Fruit fly (Drosophila melanogaster) whole organism, embryonic: ENCODE results near the gene msn.
A peak's percentile ranks its signal among the peaks of the same experiment; 100 is the strongest.

Source experiments
- BEAF-32 ChIP-seq: fragments of 200-800 bp; sonication (Bioruptor generic); optimal IDR thresholded peaks from 3 replicates; lab custom pipeline; 2017; ENCODE audit warnings: missing biosample characterization, missing genetic modification characterization, mild to moderate bottlenecking, moderate library complexity, missing genetic modification reagents
- Blimp-1 ChIP-seq: fragments of 200-800 bp; sonication (Bioruptor generic); optimal IDR thresholded peaks from 3 replicates; lab custom pipeline; 2018; ENCODE audit warnings: missing biosample characterization, missing genetic modification characterization, mild to moderate bottlenecking, moderate library complexity, missing genetic modification reagents
- CG11696 ChIP-seq: fragments of 200-800 bp; sonication (Bioruptor generic); IDR thresholded peaks from 2 replicates; pipeline ENCODE4 v1.3.6; 2022; ENCODE audit warnings: missing biosample characterization, missing genetic modification characterization
- CG12104 ChIP-seq: fragments of 200-800 bp; sonication (Bioruptor generic); optimal IDR thresholded peaks from 3 replicates; lab custom pipeline; 2016; ENCODE audit warnings: missing biosample characterization, missing genetic modification characterization
- CG14441 ChIP-seq: fragments of 200-800 bp; sonication (Bioruptor generic); IDR thresholded peaks from 2 replicates; pipeline ENCODE4 v1.3.6; 2022; ENCODE audit warnings: missing biosample characterization, missing genetic modification characterization
- CG1603 ChIP-seq: fragments of 200-800 bp; sonication (Bioruptor generic); optimal IDR thresholded peaks from 2 replicates; lab custom pipeline; 2019; ENCODE audit warnings: missing biosample characterization, mild to moderate bottlenecking, missing genetic modification characterization, moderate library complexity
- CG1832 ChIP-seq: fragments of 200-800 bp; sonication (Bioruptor generic); optimal IDR thresholded peaks from 2 replicates; lab custom pipeline; 2017; ENCODE audit warnings: missing biosample characterization, mild to moderate bottlenecking, missing genetic modification characterization, inconsistent platforms
- CG2712 ChIP-seq: fragments of 200-800 bp; optimal IDR thresholded peaks from 3 replicates; lab custom pipeline; 2019; ENCODE audit warnings: missing biosample characterization, mild to moderate bottlenecking, missing genetic modification characterization, moderate library complexity
- CG3847 ChIP-seq: fragments of 200-800 bp; sonication (Bioruptor generic); IDR thresholded peaks from 2 replicates; pipeline ENCODE4 v1.3.6; 2022; ENCODE audit warnings: missing biosample characterization, missing genetic modification characterization
- CG42726 ChIP-seq: fragments of 200-800 bp; sonication (Bioruptor generic); IDR thresholded peaks from 2 replicates; pipeline ENCODE4 v1.3.6; 2022; ENCODE audit warnings: missing biosample characterization, missing genetic modification characterization; ENCODE audit not compliant: partially characterized antibody
- CG7928 ChIP-seq: fragments of 200-800 bp; sonication (Bioruptor generic); optimal IDR thresholded peaks from 2 replicates; lab custom pipeline; 2017; ENCODE audit warnings: missing biosample characterization, mild to moderate bottlenecking, missing genetic modification characterization
- CG8281 ChIP-seq: fragments of 200-800 bp; sonication (Bioruptor generic); optimal IDR thresholded peaks from 2 replicates; lab custom pipeline; 2018; ENCODE audit warnings: missing biosample characterization, mild to moderate bottlenecking, missing genetic modification characterization, moderate library complexity
- CG8359 ChIP-seq: fragments of 200-800 bp; sonication (Bioruptor generic); optimal IDR thresholded peaks from 2 replicates; lab custom pipeline; 2017; ENCODE audit warnings: missing biosample characterization, mild to moderate bottlenecking, missing genetic modification characterization, borderline replicate concordance
- CG8924 ChIP-seq: fragments of 200-800 bp; optimal IDR thresholded peaks from 3 replicates; lab custom pipeline; 2019; ENCODE audit warnings: missing biosample characterization, mild to moderate bottlenecking, missing genetic modification characterization, moderate library complexity
- Dip3 ChIP-seq: fragments of 200-800 bp; sonication (Bioruptor generic); optimal IDR thresholded peaks from 3 replicates; lab custom pipeline; 2016; ENCODE audit warnings: missing biosample characterization, missing genetic modification characterization
- Dp ChIP-seq: fragments of 200-800 bp; sonication (Bioruptor generic); optimal IDR thresholded peaks from 2 replicates; lab custom pipeline; 2018; ENCODE audit warnings: missing biosample characterization, mild to moderate bottlenecking, missing genetic modification characterization, moderate library complexity
- Fer1 ChIP-seq: fragments of 200-800 bp; sonication (Bioruptor generic); optimal IDR thresholded peaks from 2 replicates; lab custom pipeline; 2017; ENCODE audit warnings: missing biosample characterization, mild to moderate bottlenecking, missing genetic modification characterization
- Gug ChIP-seq: fragments of 200-800 bp; sonication (Bioruptor generic); IDR thresholded peaks from 4 replicates; pipeline ENCODE4 v1.3.6; 2022; ENCODE audit warnings: missing biosample characterization, missing genetic modification characterization
- HLH4C ChIP-seq: fragments of 200-800 bp; sonication (Bioruptor generic); IDR thresholded peaks from 3 replicates; pipeline ENCODE4 v1.3.6; 2022; ENCODE audit warnings: missing biosample characterization, missing genetic modification characterization; ENCODE audit not compliant: partially characterized antibody
- HLH54F ChIP-seq: fragments of 200-800 bp; sonication (Bioruptor generic); optimal IDR thresholded peaks from 3 replicates; lab custom pipeline; 2016; ENCODE audit warnings: missing biosample characterization, missing genetic modification characterization
- HmgD ChIP-seq: fragments of 200-800 bp; sonication (Bioruptor generic); optimal IDR thresholded peaks from 3 replicates; lab custom pipeline; 2016; ENCODE audit warnings: missing biosample characterization, missing genetic modification characterization
- Hr51 ChIP-seq, 2 experiments: fragments of 200-800 bp; sonication (Bioruptor generic); optimal IDR thresholded peaks; 2 replicates in 1 of 2; 3 replicates in 1 of 2; lab custom pipeline; 2016 to 2018; ENCODE audit warnings: missing biosample characterization in 2 of 2, missing genetic modification characterization in 2 of 2, mild to moderate bottlenecking in 1 of 2, moderate library complexity in 1 of 2
- MBD-R2 ChIP-seq: fragments of 200-800 bp; sonication (Bioruptor generic); IDR thresholded peaks from 2 replicates; pipeline ENCODE4 v1.3.6; 2022; ENCODE audit warnings: missing biosample characterization, missing genetic modification characterization
- MESR4 ChIP-seq: fragments of 200-800 bp; sonication (Bioruptor generic); optimal IDR thresholded peaks from 2 replicates; lab custom pipeline; 2018; ENCODE audit warnings: missing biosample characterization, mild to moderate bottlenecking, missing genetic modification characterization, moderate library complexity
- Mad ChIP-seq: fragments of 200-800 bp; sonication (Bioruptor generic); optimal IDR thresholded peaks from 2 replicates; lab custom pipeline; 2016; ENCODE audit warnings: missing biosample characterization, missing genetic modification characterization
- Sry-β ChIP-seq: fragments of 200-800 bp; sonication (Bioruptor generic); optimal IDR thresholded peaks from 2 replicates; lab custom pipeline; 2018; ENCODE audit warnings: missing biosample characterization, mild to moderate bottlenecking, missing genetic modification characterization, moderate library complexity
- YL-1 ChIP-seq: fragments of 200-800 bp; sonication (Bioruptor generic); optimal IDR thresholded peaks from 3 replicates; lab custom pipeline; 2017; ENCODE audit warnings: missing biosample characterization, mild to moderate bottlenecking, missing genetic modification characterization
- bbx ChIP-seq: fragments of 200-800 bp; sonication (Bioruptor generic); IDR thresholded peaks from 2 replicates; pipeline ENCODE4 v1.3.6; 2022; ENCODE audit warnings: missing biosample characterization, missing genetic modification characterization; ENCODE audit not compliant: partially characterized antibody
- bsh ChIP-seq, 2 experiments: fragments of 200-800 bp; sonication (Bioruptor generic); optimal IDR thresholded peaks; 2 replicates each; lab custom pipeline; 2017 to 2018; ENCODE audit warnings: mild to moderate bottlenecking in 2 of 2, missing biosample characterization in 2 of 2, missing genetic modification characterization in 2 of 2, moderate library complexity in 1 of 2
- cato ChIP-seq: fragments of 200-800 bp; sonication (Bioruptor generic); optimal IDR thresholded peaks from 2 replicates; lab custom pipeline; 2016; ENCODE audit warnings: missing biosample characterization, missing genetic modification characterization, borderline replicate concordance
- chm ChIP-seq: fragments of 200-800 bp; sonication (Bioruptor generic); IDR thresholded peaks from 2 replicates; pipeline ENCODE4 v1.3.6; 2022; ENCODE audit warnings: missing biosample characterization, missing genetic modification characterization
- crc ChIP-seq: fragments of 200-800 bp; sonication (Bioruptor generic); optimal IDR thresholded peaks from 2 replicates; lab custom pipeline; 2016; ENCODE audit warnings: missing biosample characterization, missing genetic modification characterization
- croc ChIP-seq: fragments of 200-800 bp; sonication (Bioruptor generic); conservative IDR thresholded peaks from 3 replicates; pipeline ENCODE4 v1.3.6; 2022; ENCODE audit warnings: missing biosample characterization, missing genetic modification characterization
- dpn ChIP-seq, 2 experiments: fragments of 200-800 bp; sonication (Bioruptor generic); optimal IDR thresholded peaks; 3 replicates each; lab custom pipeline; 2016; ENCODE audit warnings: missing biosample characterization in 2 of 2, missing genetic modification characterization in 2 of 2
- ewg ChIP-seq: fragments of 200-800 bp; sonication (Bioruptor generic); optimal IDR thresholded peaks from 3 replicates; lab custom pipeline; 2017; ENCODE audit warnings: mild to moderate bottlenecking, missing biosample characterization, missing genetic modification reagents, missing genetic modification characterization
- fd102C ChIP-seq: fragments of 200-800 bp; sonication (Bioruptor generic); optimal IDR thresholded peaks from 2 replicates; lab custom pipeline; 2018; ENCODE audit warnings: missing biosample characterization, mild to moderate bottlenecking, missing genetic modification characterization, moderate library complexity
- ftz-f1 ChIP-seq: fragments of 200-800 bp; sonication (Bioruptor generic); optimal IDR thresholded peaks from 2 replicates; lab custom pipeline; 2016; ENCODE audit warnings: missing biosample characterization, missing genetic modification characterization
- gcm2 ChIP-seq: fragments of 200-800 bp; sonication (Bioruptor generic); optimal IDR thresholded peaks from 2 replicates; lab custom pipeline; 2016; ENCODE audit warnings: missing biosample characterization, missing genetic modification characterization
- grau ChIP-seq: fragments of 200-800 bp; optimal IDR thresholded peaks from 3 replicates; lab custom pipeline; 2019; ENCODE audit warnings: missing biosample characterization, mild to moderate bottlenecking, missing genetic modification characterization, moderate library complexity
- insv ChIP-seq, 2 experiments: fragments of 200-800 bp; sonication (Bioruptor generic); optimal IDR thresholded peaks; 3 replicates each; lab custom pipeline; 2016 to 2018; ENCODE audit warnings: missing biosample characterization in 2 of 2, missing genetic modification characterization in 2 of 2
- lab ChIP-seq: fragments of 200-800 bp; sonication (Bioruptor generic); optimal IDR thresholded peaks from 3 replicates; lab custom pipeline; 2017; ENCODE audit warnings: missing biosample characterization, missing genetic modification characterization, mild to moderate bottlenecking, moderate library complexity, missing genetic modification reagents
- run ChIP-seq: fragments of 200-800 bp; sonication (Bioruptor generic); optimal IDR thresholded peaks from 3 replicates; lab custom pipeline; 2018; ENCODE audit warnings: missing biosample characterization, mild to moderate bottlenecking, missing genetic modification characterization
- sd ChIP-seq: fragments of 200-800 bp; sonication (Bioruptor generic); optimal IDR thresholded peaks from 3 replicates; lab custom pipeline; 2018; ENCODE audit warnings: missing biosample characterization, mild to moderate bottlenecking, missing genetic modification characterization, moderate library complexity
- sens-2 ChIP-seq: fragments of 200-800 bp; sonication (Bioruptor generic); IDR thresholded peaks from 2 replicates; pipeline ENCODE4 v1.3.6; 2022; ENCODE audit warnings: missing biosample characterization, missing genetic modification characterization
- vnd ChIP-seq: fragments of 200-800 bp; sonication (Bioruptor generic); IDR thresholded peaks from 3 replicates; pipeline ENCODE4 v1.3.6; 2022; ENCODE audit warnings: missing biosample characterization, missing genetic modification characterization; ENCODE audit not compliant: partially characterized antibody
- zen ChIP-seq: fragments of 200-800 bp; sonication (Bioruptor generic); optimal IDR thresholded peaks from 3 replicates; lab custom pipeline; 2018; ENCODE audit warnings: missing biosample characterization, mild to moderate bottlenecking, missing genetic modification characterization, moderate library complexity
- zf30C ChIP-seq: fragments of 200-800 bp; sonication (Bioruptor generic); optimal IDR thresholded peaks from 3 replicates; lab custom pipeline; 2018; ENCODE audit warnings: missing biosample characterization, mild to moderate bottlenecking, missing genetic modification characterization
- zfh2 ChIP-seq: fragments of 200-800 bp; sonication (Bioruptor generic); optimal IDR thresholded peaks from 2 replicates; lab custom pipeline; 2016; ENCODE audit warnings: missing biosample characterization, missing genetic modification characterization

msn gene

dm6 chr3L:2554118-2554814 is 32.1 kb downstream of the msn start, which contains the start of gene Spn (continued):
- TF ChIP-seq CG11696 (GFP tag; lab: Robert Waterston, UW) (no peak), Mad (GFP tag; lab: Kevin White, UChicago) (peak; percentile 18), ewg (GFP tag; lab: Kevin White, UChicago) (peak; percentile 21), Gug (GFP tag; lab: Robert Waterston, UW) (no peak; the same call in 3 of the 4 replicates), ftz-f1 (GFP tag; lab: Kevin White, UChicago) (no peak), Sry-β (GFP tag; lab: Kevin White, UChicago) (peak; percentile 54), MESR4 (peak; percentile 34), CG2712 (peak; percentile 39), chm (GFP tag; lab: Robert Waterston, UW) (peak; percentile 82), YL-1 (peak; percentile 3), MBD-R2 (GFP tag; lab: Robert Waterston, UW) (0 out of 2 replicates have a peak, but pooled peaks have one; percentile 22), HmgD (peak; percentile 50), HLH54F (peak; percentile 16), sens-2 (GFP tag; lab: Robert Waterston, UW) (no peak), run (tag; lab: Kevin White, UChicago) (no peak), insv (GFP tag; optimal IDR thresholded peaks at IDR 0.05; lab: Kevin White, UChicago) (peak in 1 of 2 experiments; percentile 25), CG1832 (GFP tag; lab: Kevin White, UChicago) (no peak), Hr51 (GFP tag; optimal IDR thresholded peaks at IDR 0.05; lab: Kevin White, UChicago) (no peak), CG12104 (GFP tag; lab: Kevin White, UChicago) (no peak), dpn (GFP tag; optimal IDR thresholded peaks at IDR 0.05; lab: Kevin White, UChicago) (peak; percentile 27 to 33), CG8359 (peak; percentile 100), Blimp-1 (GFP tag; lab: Kevin White, UChicago) (no peak), CG1603 (no peak), fd102C (GFP tag; lab: Kevin White, UChicago) (no peak), zf30C (GFP tag; lab: Kevin White, UChicago) (peak; percentile 33), bsh (GFP tag; optimal IDR thresholded peaks at IDR 0.05; lab: Kevin White, UChicago) (peak in 1 of 2 experiments; percentile 24), vnd (GFP tag; lab: Robert Waterston, UW) (peak; percentile 96), CG8281 (tag; lab: Kevin White, UChicago) (no peak), CG7928 (GFP tag; lab: Kevin White, UChicago) (peak; percentile 13), BEAF-32 (GFP tag; lab: Kevin White, UChicago) (peak; percentile 99), croc (GFP tag; lab: Robert Waterston, UW) (no peak), grau (tag; lab: Kevin White, UChicago) (no peak), Fer1 (GFP tag; lab: Kevin White, UChicago) (peak; percentile 24), CG3847 (peak; percentile 47), gcm2 (GFP tag; lab: Kevin White, UChicago) (no peak), bbx (peak; percentile 99), Dp (GFP tag; lab: Kevin White, UChicago) (peak; percentile 91), CG8924 (tag; lab: Kevin White, UChicago) (peak; percentile 32), sd (no peak), zen (tag; lab: Kevin White, UChicago) (peak; percentile 46), CG14441 (GFP tag; lab: Robert Waterston, UW) (no peak), Dip3 (GFP tag; lab: Kevin White, UChicago) (no peak), cato (GFP tag; lab: Kevin White, UChicago) (no peak), crc (GFP tag; lab: Kevin White, UChicago) (no peak), lab (GFP tag; lab: Kevin White, UChicago) (no peak), CG42726 (peak; percentile 98), HLH4C (GFP tag; lab: Robert Waterston, UW) (peak; percentile 96), zfh2 (GFP tag; lab: Kevin White, UChicago) (peak; percentile 27)
